Worm (Caenorhabditis elegans) whole organism, L2 larva: ENCODE data around the gene nhr-3.

Experiments used
- F13H6.1 ChIP-seq: sonication (generic microtip); optimal IDR thresholded peaks from 2 replicates; lab custom pipeline; 2016; ENCODE audit warnings: missing genetic modification characterization, missing compliant biosample characterization
- R02D3.7 ChIP-seq: fragments of 150-350 bp; optimal IDR thresholded peaks from 2 replicates; lab custom pipeline; 2014; ENCODE audit warnings: missing biosample characterization, missing genetic modification characterization
- alr-1 ChIP-seq: fragments of 150-350 bp; optimal IDR thresholded peaks from 2 replicates; lab custom pipeline; 2014; ENCODE audit warnings: missing biosample characterization, missing genetic modification characterization
- aly-2 ChIP-seq: fragments of 150-350 bp; optimal IDR thresholded peaks from 2 replicates; lab custom pipeline; 2014; ENCODE audit warnings: missing biosample characterization, missing genetic modification characterization
- blmp-1 ChIP-seq: sonication (generic microtip); optimal IDR thresholded peaks from 2 replicates; lab custom pipeline; 2017; ENCODE audit warnings: missing genetic modification characterization, mild to moderate bottlenecking, missing compliant biosample characterization, antibody characterized with exemption, moderate library complexity; ENCODE audit not compliant: insufficient read depth
- ceh-82 ChIP-seq: fragments of 150-350 bp; optimal IDR thresholded peaks from 2 replicates; lab custom pipeline; 2014; ENCODE audit warnings: missing biosample characterization, missing genetic modification characterization
- crh-2 ChIP-seq: sonication (generic microtip); optimal IDR thresholded peaks from 2 replicates; lab custom pipeline; 2017; ENCODE audit warnings: missing biosample characterization, missing genetic modification characterization
- dmd-4 ChIP-seq: sonication (generic microtip); optimal IDR thresholded peaks from 2 replicates; lab custom pipeline; 2017; ENCODE audit warnings: missing biosample characterization, missing genetic modification characterization
- elt-1 ChIP-seq: fragments of 150-350 bp; optimal IDR thresholded peaks from 2 replicates; lab custom pipeline; 2014; ENCODE audit warnings: missing biosample characterization, missing genetic modification characterization
- elt-3 ChIP-seq: sonication (generic microtip); optimal IDR thresholded peaks from 2 replicates; lab custom pipeline; 2017; ENCODE audit warnings: missing biosample characterization, missing genetic modification characterization
- fos-1 ChIP-seq: fragments of 150-350 bp; optimal IDR thresholded peaks from 2 replicates; lab custom pipeline; 2014; ENCODE audit warnings: missing biosample characterization, missing genetic modification characterization
- gmeb-1 ChIP-seq: fragments of 150-350 bp; optimal IDR thresholded peaks from 2 replicates; lab custom pipeline; 2014; ENCODE audit warnings: missing biosample characterization, missing genetic modification characterization
- lin-11 ChIP-seq: fragments of 150-350 bp; sonication (generic microtip); optimal IDR thresholded peaks from 2 replicates; lab custom pipeline; 2014; ENCODE audit warnings: missing biosample characterization, missing genetic modification characterization, inconsistent platforms, mixed read lengths
- mab-5 ChIP-seq: fragments of 150-350 bp; optimal IDR thresholded peaks from 2 replicates; lab custom pipeline; 2014; ENCODE audit warnings: missing biosample characterization, missing genetic modification characterization
- mbf-1 ChIP-seq: sonication (generic microtip); optimal IDR thresholded peaks from 2 replicates; lab custom pipeline; 2017; ENCODE audit warnings: missing biosample characterization, missing genetic modification characterization
- mdl-1 ChIP-seq, 2 experiments: fragments of 150-350 bp in 1 of 2; sonication (generic microtip) in 1 of 2; optimal IDR thresholded peaks; 2 replicates each; lab custom pipeline; 2017; ENCODE audit warnings: missing biosample characterization in 2 of 2, missing genetic modification characterization in 2 of 2
- nhr-10 ChIP-seq: sonication (generic microtip); optimal IDR thresholded peaks from 2 replicates; lab custom pipeline; 2017; ENCODE audit warnings: missing biosample characterization, missing genetic modification characterization
- nhr-11 ChIP-seq: fragments of 150-350 bp; optimal IDR thresholded peaks from 2 replicates; lab custom pipeline; 2014; ENCODE audit warnings: missing biosample characterization, missing genetic modification characterization
- nhr-12 ChIP-seq: fragments of 150-350 bp; optimal IDR thresholded peaks from 2 replicates; lab custom pipeline; 2014; ENCODE audit warnings: missing biosample characterization, missing genetic modification characterization
- nhr-21 ChIP-seq: fragments of 150-350 bp; optimal IDR thresholded peaks from 2 replicates; lab custom pipeline; 2014; ENCODE audit warnings: missing biosample characterization, missing genetic modification characterization
- nhr-237 ChIP-seq: fragments of 150-350 bp; optimal IDR thresholded peaks from 2 replicates; lab custom pipeline; 2014; ENCODE audit warnings: missing biosample characterization, missing genetic modification characterization
- nhr-25 ChIP-seq: fragments of 150-350 bp; sonication (generic microtip); optimal IDR thresholded peaks from 3 replicates; lab custom pipeline; 2014; ENCODE audit warnings: missing biosample characterization, missing genetic modification characterization
- nhr-77 ChIP-seq: fragments of 150-350 bp; optimal IDR thresholded peaks from 2 replicates; lab custom pipeline; 2014; ENCODE audit warnings: missing biosample characterization, missing genetic modification characterization
- peb-1 ChIP-seq: fragments of 150-350 bp; optimal IDR thresholded peaks from 2 replicates; lab custom pipeline; 2014; ENCODE audit warnings: missing biosample characterization, missing genetic modification characterization
- sem-4 ChIP-seq: fragments of 150-350 bp; optimal IDR thresholded peaks from 2 replicates; lab custom pipeline; 2014; ENCODE audit warnings: missing biosample characterization, missing genetic modification reagents, missing genetic modification characterization
- sma-3 ChIP-seq: sonication (generic microtip); optimal IDR thresholded peaks from 2 replicates; lab custom pipeline; 2016; ENCODE audit warnings: missing genetic modification reagents, missing genetic modification characterization, missing compliant biosample characterization
- sma-9 ChIP-seq, 2 experiments: fragments of 150-350 bp in 1 of 2; sonication (generic microtip) in 1 of 2; optimal IDR thresholded peaks; 2 replicates each; lab custom pipeline; 2014 to 2016; ENCODE audit warnings: missing genetic modification characterization in 2 of 2, mild to moderate bottlenecking in 1 of 2, missing biosample characterization in 1 of 2, missing compliant biosample characterization in 1 of 2, missing genetic modification reagents in 1 of 2, moderate library complexity in 1 of 2
- snpc-4 ChIP-seq: fragments of 150-350 bp; optimal IDR thresholded peaks from 2 replicates; lab custom pipeline; 2014; ENCODE audit warnings: missing biosample characterization, missing genetic modification characterization
- unc-39 ChIP-seq: fragments of 150-350 bp; optimal IDR thresholded peaks from 2 replicates; lab custom pipeline; 2014; ENCODE audit warnings: missing biosample characterization, missing genetic modification characterization
- unc-55 ChIP-seq: fragments of 150-350 bp; sonication (generic microtip); optimal IDR thresholded peaks from 3 replicates; lab custom pipeline; 2014; ENCODE audit warnings: missing biosample characterization, missing genetic modification reagents, missing genetic modification characterization
- unc-62 ChIP-seq: fragments of 150-350 bp; optimal IDR thresholded peaks from 2 replicates; lab custom pipeline; 2014; ENCODE audit warnings: missing biosample characterization, missing genetic modification reagents, missing genetic modification characterization

Gene nhr-3

DNA sequence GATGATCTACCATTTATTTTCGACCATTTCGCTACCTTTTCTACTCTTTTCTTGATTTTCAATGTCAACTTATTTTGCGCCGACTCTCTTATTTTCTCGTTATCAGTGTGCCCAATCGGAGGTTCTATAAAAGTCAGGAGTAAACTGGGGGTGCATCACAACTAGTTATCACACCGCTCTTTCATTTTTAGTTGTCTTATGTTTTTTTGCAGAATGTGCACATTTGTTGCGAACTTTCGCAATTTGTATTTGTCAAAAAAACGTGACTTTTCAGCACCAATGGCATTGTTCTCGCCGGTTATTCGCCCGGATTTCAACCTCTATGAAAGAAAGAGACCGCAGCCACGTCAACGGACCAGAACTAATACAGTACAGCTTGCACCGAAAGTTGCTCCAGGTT lies 20.7 kb upstream of the nhr-3 start:
- TF ChIP-seq fos-1 (tag; lab: Kevin White, UChicago): peak; percentile 29
- no peak for TF ChIP-seq nhr-77 (tag; lab: Kevin White, UChicago)
- TF ChIP-seq sma-3 (GFP tag; lab: Kevin White, UChicago): no peak
- TF ChIP-seq nhr-25 (tag; lab: Kevin White, UChicago): no peak
- no peak for TF ChIP-seq ceh-82
- TF ChIP-seq nhr-10: no peak

ce11 chrX:14539468-14539867 lies 18.8 kb upstream of the nhr-3 start:
- TF ChIP-seq fos-1 (tag; lab: Kevin White, UChicago) (peak; percentile 51), nhr-25 (tag; lab: Kevin White, UChicago) (no peak), elt-3 (no peak), ceh-82 (no peak), sma-9 (GFP tag; optimal IDR thresholded peaks at IDR 0.05; lab: Kevin White, UChicago) (peak; percentile 5), sma-9 (tag; optimal IDR thresholded peaks at IDR 0.05; lab: Kevin White, UChicago) (no peak), nhr-11 (no peak), mab-5 (no peak), gmeb-1 (tag; lab: Kevin White, UChicago) (peak; percentile 31), crh-2 (tag; lab: Kevin White, UChicago) (no peak)

DNA sequence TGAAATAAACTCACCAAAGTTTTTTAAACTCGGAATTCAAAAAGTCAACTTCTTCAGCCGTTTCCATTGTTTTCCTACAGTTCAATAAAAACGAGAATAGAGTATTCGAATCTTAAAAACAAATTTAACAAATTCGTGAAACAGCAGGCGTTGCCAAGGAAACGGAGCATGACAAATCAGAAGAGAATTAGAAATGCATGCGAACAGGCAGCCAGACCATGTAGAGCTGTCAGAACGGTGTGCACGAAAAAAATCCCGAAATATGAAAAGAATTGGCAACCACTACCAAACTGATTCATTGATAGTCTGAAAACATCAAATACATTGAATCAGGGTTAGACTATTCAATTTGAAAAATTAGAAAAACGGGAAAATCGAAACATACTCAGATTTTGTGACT lies 16.3 kb upstream of the nhr-3 start, which contains the start of gene fbxa-81:
Gene fbxa-81 (minus strand): TSS at position 101 of the 400 bp plus-strand sequence.
- TF ChIP-seq mbf-1 (tag; lab: Kevin White, UChicago): no peak
- TF ChIP-seq lin-11 (tag; lab: Kevin White, UChicago): no peak
- no peak for TF ChIP-seq peb-1 (tag; lab: Kevin White, UChicago)
- TF ChIP-seq mab-5: no peak
- TF ChIP-seq nhr-21 (tag; lab: Kevin White, UChicago): no peak
- no peak for TF ChIP-seq alr-1 (tag; lab: Kevin White, UChicago)
- no peak for TF ChIP-seq elt-3
- TF ChIP-seq F13H6.1 (tag; lab: Kevin White, UChicago): no peak
- no peak for TF ChIP-seq unc-62 (GFP tag; lab: Kevin White, UChicago)
- TF ChIP-seq unc-39 (tag; lab: Kevin White, UChicago): no peak
- TF ChIP-seq nhr-237 (tag; lab: Kevin White, UChicago): no peak
- TF ChIP-seq ceh-82: no peak
- TF ChIP-seq blmp-1 (tag; lab: Kevin White, UChicago): no peak
- no peak for TF ChIP-seq nhr-10
- TF ChIP-seq mdl-1 (tag; optimal IDR thresholded peaks at IDR 0.05; lab: Kevin White, UChicago): no peak
- TF ChIP-seq nhr-12 (tag; lab: Kevin White, UChicago): no peak
- TF ChIP-seq nhr-77 (tag; lab: Kevin White, UChicago): no peak
- TF ChIP-seq snpc-4 (tag; lab: Kevin White, UChicago): no peak

DNA sequence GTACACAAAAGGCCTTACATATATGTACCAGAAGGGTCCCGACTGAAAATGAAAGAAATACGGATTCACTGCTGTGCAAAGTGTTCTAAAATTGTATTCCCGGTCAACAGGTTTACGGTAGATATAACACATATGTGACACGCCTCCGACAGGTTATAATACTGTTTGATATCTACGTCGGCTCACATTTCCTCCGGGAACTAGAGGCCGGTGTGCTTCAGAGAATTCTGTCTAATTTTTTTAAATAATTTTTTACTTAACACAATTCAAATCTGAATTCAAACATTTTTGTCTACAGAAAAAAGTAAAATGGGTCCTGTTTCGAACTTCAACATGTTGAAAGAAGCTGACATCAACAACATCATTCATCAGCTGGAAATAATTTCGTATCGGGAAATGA lies 15.1 kb upstream of the nhr-3 start, which contains the start of gene T24C2.3:
Gene T24C2.3 (plus strand): TSS at position 301 of the 400 bp plus-strand sequence.
- TF ChIP-seq dmd-4 (tag; lab: Kevin White, UChicago): no peak
- TF ChIP-seq, all 48 proteins: peak for 0

DNA sequence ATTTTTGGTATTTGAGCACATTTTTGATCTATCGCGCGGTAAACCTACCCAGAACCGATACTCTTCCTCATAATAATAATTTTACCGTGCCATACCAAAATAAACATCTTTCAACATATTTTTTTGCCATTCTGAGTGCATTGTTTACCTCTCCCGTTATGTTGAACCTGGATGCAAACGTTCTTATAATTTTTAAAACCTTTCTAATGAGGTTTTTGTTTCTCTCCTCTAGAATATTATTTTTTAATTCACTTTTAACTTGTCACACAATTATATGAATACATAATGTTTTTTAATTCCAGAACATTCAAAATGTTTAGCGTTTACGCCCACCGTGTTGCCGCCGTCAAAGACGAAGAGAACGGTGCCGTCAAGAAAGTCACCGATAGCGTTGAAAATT lies 12.8 kb upstream of the nhr-3 start, which contains the start of gene enri-2:
Gene enri-2 (plus strand): TSS at position 301 of the 400 bp plus-strand sequence.
- TF ChIP-seq gmeb-1 (tag; lab: Kevin White, UChicago) (no peak), elt-1 (tag; lab: Kevin White, UChicago) (no peak), sma-9 (GFP tag; optimal IDR thresholded peaks at IDR 0.05; lab: Kevin White, UChicago) (no peak), sma-9 (tag; optimal IDR thresholded peaks at IDR 0.05; lab: Kevin White, UChicago) (no peak), nhr-12 (tag; lab: Kevin White, UChicago) (no peak), sem-4 (tag; lab: Kevin White, UChicago) (no peak), nhr-25 (tag; lab: Kevin White, UChicago) (no peak), unc-55 (GFP tag; lab: Kevin White, UChicago) (no peak), nhr-11 (no peak), ceh-82 (no peak), aly-2 (tag; lab: Kevin White, UChicago) (no peak), unc-39 (tag; lab: Kevin White, UChicago) (no peak), F13H6.1 (tag; lab: Kevin White, UChicago) (no peak), R02D3.7 (tag; lab: Kevin White, UChicago) (no peak)
